Worm (Caenorhabditis elegans) whole organism, mixed stage, embryonic: Measurements from ENCODE around the gene end-3.

Source experiments
- bed-3 ChIP-seq: fragments of 200-800 bp; sonication (Bioruptor generic); optimal IDR thresholded peaks from 3 replicates; lab custom pipeline; 2018; ENCODE audit warnings: mild to moderate bottlenecking, missing genetic modification characterization, moderate library complexity, missing compliant biosample characterization
- ceh-43 ChIP-seq: fragments of 200-800 bp; sonication (Bioruptor generic); optimal IDR thresholded peaks from 2 replicates; lab custom pipeline; 2018; ENCODE audit warnings: mild to moderate bottlenecking, missing genetic modification characterization, moderate library complexity, missing compliant biosample characterization
- unc-62 ChIP-seq: fragments of 150-350 bp; optimal IDR thresholded peaks from 2 replicates; lab custom pipeline; 2014; ENCODE audit warnings: missing biosample characterization, missing genetic modification reagents, missing genetic modification characterization
- ztf-11 ChIP-seq: fragments of 150-350 bp; optimal IDR thresholded peaks from 2 replicates; lab custom pipeline; 2014; ENCODE audit warnings: missing biosample characterization, missing genetic modification characterization

- TF ChIP-seq ceh-43 (GFP tag; lab: Kevin White, UChicago) (no peak), bed-3 (no peak), unc-62 (GFP tag; lab: Kevin White, UChicago) (no peak), ztf-11 (tag; lab: Kevin White, UChicago) (no peak)
These were observed 21.0 kb upstream of the end-3 start for ce11 chrV:13993478-13993877.
